Worm (Caenorhabditis elegans) whole organism, L4 larva: ENCODE measurements around the gene E02A10.4.

ENCODE experiments used
- F10B5.3 ChIP-seq: sonication (generic microtip); optimal IDR thresholded peaks from 2 replicates; lab custom pipeline; 2016; ENCODE audit warnings: mild to moderate bottlenecking, missing genetic modification characterization, missing compliant biosample characterization
- F37D6.2 ChIP-seq: sonication (generic microtip); optimal IDR thresholded peaks from 2 replicates; lab custom pipeline; 2016; ENCODE audit warnings: mild to moderate bottlenecking, missing genetic modification characterization, missing compliant biosample characterization
- T20F7.1 ChIP-seq: fragments of 200-800 bp; sonication (Bioruptor generic); optimal IDR thresholded peaks from 2 replicates; lab custom pipeline; 2018; ENCODE audit warnings: mild to moderate bottlenecking, missing genetic modification characterization, missing compliant biosample characterization
- Y105C5A.15 ChIP-seq: fragments of 200-800 bp; sonication (Bioruptor generic); IDR thresholded peaks from 2 replicates; pipeline ENCODE4 v1.3.6; 2022; ENCODE audit warnings: missing genetic modification characterization, missing compliant biosample characterization
- Y5F2A.4 ChIP-seq: fragments of 200-800 bp; sonication (Bioruptor generic); optimal IDR thresholded peaks from 2 replicates; lab custom pipeline; 2018; ENCODE audit warnings: mild to moderate bottlenecking, missing genetic modification characterization, missing compliant biosample characterization
- ZK546.5 ChIP-seq, 2 experiments: sonication (generic microtip); optimal IDR thresholded peaks; 2 replicates each; lab custom pipeline; 2017; ENCODE audit warnings: missing biosample characterization in 2 of 2, missing genetic modification characterization in 2 of 2
- aha-1 ChIP-seq: fragments of 150-350 bp; peaks from one replicate; lab custom pipeline; 2014; ENCODE audit warnings: missing biosample characterization, missing genetic modification characterization
- aly-2 ChIP-seq: sonication (generic microtip); optimal IDR thresholded peaks from 2 replicates; lab custom pipeline; 2018; ENCODE audit warnings: missing biosample characterization, missing genetic modification characterization
- ceh-28 ChIP-seq: fragments of 150-350 bp; optimal IDR thresholded peaks from 2 replicates; lab custom pipeline; 2014; ENCODE audit warnings: missing biosample characterization, missing genetic modification reagents, missing genetic modification characterization
- ceh-32 ChIP-seq: sonication (generic microtip); optimal IDR thresholded peaks from 2 replicates; lab custom pipeline; 2016; ENCODE audit warnings: mild to moderate bottlenecking, missing genetic modification characterization, missing compliant biosample characterization; ENCODE audit not compliant: poor library complexity
- ceh-82 ChIP-seq: sonication (generic microtip); optimal IDR thresholded peaks from 2 replicates; lab custom pipeline; 2017; ENCODE audit warnings: missing biosample characterization, missing genetic modification characterization
- ces-1 ChIP-seq: fragments of 150-350 bp; sonication (generic microtip); optimal IDR thresholded peaks from 4 replicates; lab custom pipeline; 2014; ENCODE audit warnings: missing biosample characterization, missing genetic modification reagents, missing genetic modification characterization
- cey-2 ChIP-seq: sonication (generic microtip); optimal IDR thresholded peaks from 3 replicates; lab custom pipeline; 2017; ENCODE audit warnings: missing genetic modification characterization, mild to moderate bottlenecking, missing compliant biosample characterization, antibody characterized with exemption, borderline replicate concordance; ENCODE audit not compliant: insufficient read depth
- daf-8 ChIP-seq: fragments of 200-800 bp; sonication (Bioruptor generic); IDR thresholded peaks from 2 replicates; pipeline ENCODE4 v1.3.6; 2022; ENCODE audit warnings: missing genetic modification characterization, missing compliant biosample characterization
- dmd-6 ChIP-seq: fragments of 200-800 bp; sonication (Bioruptor generic); IDR thresholded peaks from 2 replicates; pipeline ENCODE4 v1.3.6; 2022; ENCODE audit warnings: missing genetic modification reagents, missing genetic modification characterization, missing compliant biosample characterization
- dmd-8 ChIP-seq: fragments of 200-800 bp; sonication (Bioruptor generic); IDR thresholded peaks from 2 replicates; pipeline ENCODE4 v1.3.6; 2022; ENCODE audit warnings: missing genetic modification characterization, missing compliant biosample characterization
- dmd-9 ChIP-seq: fragments of 200-800 bp; sonication (Bioruptor generic); IDR thresholded peaks from 2 replicates; pipeline ENCODE4 v1.3.6; 2022; ENCODE audit warnings: missing genetic modification reagents, missing genetic modification characterization, missing compliant biosample characterization
- egl-27 ChIP-seq: sonication (generic microtip); optimal IDR thresholded peaks from 3 replicates; lab custom pipeline; 2017; ENCODE audit warnings: missing biosample characterization, missing genetic modification reagents, missing genetic modification characterization
- egl-43 ChIP-seq: fragments of 200-800 bp; sonication (Bioruptor generic); IDR thresholded peaks from 2 replicates; pipeline ENCODE4 v1.3.6; 2022; ENCODE audit warnings: missing genetic modification reagents, missing genetic modification characterization, missing compliant biosample characterization
- hif-1 ChIP-seq, 2 experiments: sonication (generic microtip); optimal IDR thresholded peaks; 2 replicates each; lab custom pipeline; 2016 to 2017; ENCODE audit warnings: missing compliant biosample characterization in 2 of 2, missing genetic modification characterization in 2 of 2, missing genetic modification reagents in 2 of 2, missing genotype in 2 of 2, mild to moderate bottlenecking in 1 of 2
- hmg-1.1 ChIP-seq: fragments of 200-800 bp; sonication (Bioruptor generic); IDR thresholded peaks from 2 replicates; pipeline ENCODE4 v1.3.6; 2022; ENCODE audit warnings: missing genetic modification reagents, missing genetic modification characterization, missing compliant biosample characterization
- lin-15B ChIP-seq: fragments of 150-350 bp; sonication (generic microtip); optimal IDR thresholded peaks from 3 replicates; lab custom pipeline; 2014; ENCODE audit warnings: missing biosample characterization, missing genetic modification characterization
- lin-29 ChIP-seq: fragments of 200-800 bp; sonication (Bioruptor generic); IDR thresholded peaks from 2 replicates; pipeline ENCODE4 v1.3.6; 2022; ENCODE audit warnings: missing genetic modification reagents, missing genetic modification characterization, missing compliant biosample characterization
- lin-39 ChIP-seq: fragments of 150-350 bp; optimal IDR thresholded peaks from 2 replicates; lab custom pipeline; 2014; ENCODE audit warnings: missing biosample characterization, missing genetic modification reagents, missing genetic modification characterization
- lir-3 ChIP-seq: sonication (generic microtip); optimal IDR thresholded peaks from 2 replicates; lab custom pipeline; 2016; ENCODE audit warnings: mild to moderate bottlenecking, missing genetic modification characterization, missing compliant biosample characterization
- madf-5 ChIP-seq, 2 experiments: fragments of 200-800 bp; sonication (Bioruptor generic); IDR thresholded peaks; 2 replicates each; pipeline ENCODE4 v1.3.6; 2022; ENCODE audit warnings: missing compliant biosample characterization in 2 of 2, missing genetic modification characterization in 2 of 2
- madf-9 ChIP-seq: fragments of 200-800 bp; sonication (Bioruptor generic); conservative IDR thresholded peaks from 2 replicates; pipeline ENCODE4 v1.3.6; 2022; ENCODE audit warnings: missing genetic modification reagents, missing genetic modification characterization, missing compliant biosample characterization
- mdt-29 ChIP-seq: fragments of 200-800 bp; sonication (Bioruptor generic); IDR thresholded peaks from 2 replicates; pipeline ENCODE4 v1.3.6; 2022; ENCODE audit warnings: missing genetic modification reagents, missing genetic modification characterization, missing compliant biosample characterization
- mep-1 ChIP-seq: fragments of 150-350 bp; sonication (generic microtip); optimal IDR thresholded peaks from 3 replicates; lab custom pipeline; 2014; ENCODE audit warnings: missing biosample characterization, missing genetic modification characterization
- nhr-237 ChIP-seq: sonication (generic microtip); optimal IDR thresholded peaks from 2 replicates; lab custom pipeline; 2017; ENCODE audit warnings: missing biosample characterization, missing genetic modification characterization
- nhr-25 ChIP-seq: sonication (generic microtip); optimal IDR thresholded peaks from 2 replicates; lab custom pipeline; 2017; ENCODE audit warnings: missing genetic modification characterization, mild to moderate bottlenecking, missing compliant biosample characterization, antibody characterized with exemption, moderate library complexity, borderline replicate concordance; ENCODE audit not compliant: insufficient read depth
- nhr-42 ChIP-seq: fragments of 200-800 bp; sonication (Bioruptor generic); IDR thresholded peaks from 2 replicates; pipeline ENCODE4 v1.3.6; 2022; ENCODE audit warnings: missing genetic modification characterization, missing compliant biosample characterization
- nhr-48 ChIP-seq: sonication (generic microtip); optimal IDR thresholded peaks from 2 replicates; lab custom pipeline; 2016; ENCODE audit warnings: mild to moderate bottlenecking, missing genetic modification characterization, missing compliant biosample characterization
- nhr-6 ChIP-seq: fragments of 150-350 bp; optimal IDR thresholded peaks from 2 replicates; lab custom pipeline; 2014; ENCODE audit warnings: missing biosample characterization, missing genetic modification characterization
- php-3 ChIP-seq: fragments of 200-800 bp; sonication (Bioruptor generic); IDR thresholded peaks from 2 replicates; pipeline ENCODE4 v1.3.6; 2022; ENCODE audit warnings: missing genetic modification reagents, missing genetic modification characterization, missing compliant biosample characterization
- pqm-1 ChIP-seq: sonication (generic microtip); optimal IDR thresholded peaks from 2 replicates; lab custom pipeline; 2017; ENCODE audit warnings: missing biosample characterization, missing genetic modification characterization
- saeg-2 ChIP-seq: fragments of 200-800 bp; sonication (Bioruptor generic); IDR thresholded peaks from 2 replicates; pipeline ENCODE4 v1.3.6; 2022; ENCODE audit warnings: missing genetic modification reagents, missing genetic modification characterization, missing compliant biosample characterization
- sdz-12 ChIP-seq: fragments of 200-800 bp; sonication (Bioruptor generic); optimal IDR thresholded peaks from 2 replicates; lab custom pipeline; 2018; ENCODE audit warnings: mild to moderate bottlenecking, missing genetic modification characterization, missing compliant biosample characterization
- snpc-1.2 ChIP-seq: fragments of 200-800 bp; sonication (Bioruptor generic); IDR thresholded peaks from 2 replicates; pipeline ENCODE4 v1.3.6; 2022; ENCODE audit warnings: missing genetic modification reagents, missing genetic modification characterization, missing compliant biosample characterization

The E02A10.4 gene

DNA sequence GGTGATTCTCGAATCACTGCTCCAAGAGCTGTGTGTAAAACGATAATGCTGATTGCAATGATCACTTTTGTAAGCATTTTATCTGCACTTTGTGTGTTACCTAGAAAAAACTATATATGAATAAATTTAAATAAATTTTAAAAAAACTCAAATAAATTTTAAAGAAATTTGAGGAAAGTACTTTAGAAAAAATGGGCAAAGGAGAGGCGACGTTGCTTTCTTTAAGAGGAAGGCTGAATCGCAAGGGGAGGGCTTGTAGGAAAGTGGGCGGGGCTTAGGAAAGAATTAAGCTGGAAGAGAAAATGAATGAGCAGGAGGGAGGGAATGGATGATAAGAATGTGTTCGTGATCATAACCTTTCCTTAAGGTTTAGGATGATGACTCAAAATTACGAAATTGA, at the start of gene E02A10.4:
Gene E02A10.4 (minus strand): TSS at position 101 of the 400 bp plus-strand sequence.
- TF ChIP-seq Y5F2A.4 (GFP tag; lab: Kevin White, UChicago) (no peak), mdt-29 (GFP tag; lab: Robert Waterston, UW) (no peak), ceh-28 (tag; lab: Kevin White, UChicago) (no peak), sdz-12 (GFP tag; lab: Kevin White, UChicago) (no peak), nhr-42 (GFP tag; lab: Robert Waterston, UW) (no peak), lin-15B (no peak), ceh-82 (no peak)

DNA sequence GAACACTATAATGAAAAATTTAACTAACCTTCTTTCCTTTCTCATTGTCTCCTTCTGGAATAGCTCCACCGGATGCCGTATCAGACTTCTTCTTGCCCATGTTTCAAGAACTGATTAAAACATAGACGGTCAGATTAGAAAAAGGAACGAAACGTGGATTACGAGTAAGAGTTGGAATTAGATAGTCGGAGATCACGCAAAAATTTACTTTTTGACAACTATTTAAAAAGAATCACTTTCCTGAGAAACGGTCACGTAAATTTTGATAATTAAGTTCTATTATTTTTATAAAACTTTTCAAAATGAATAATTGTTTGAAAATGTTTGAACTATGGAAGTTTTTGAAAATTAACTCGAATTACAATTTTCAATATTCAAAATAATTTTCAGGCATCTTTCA, 44.4 kb upstream of the E02A10.4 start, which contains the start of gene cyc-2.2:
Gene cyc-2.2 (minus strand): TSS at position 101 of the 400 bp plus-strand sequence.
- no peak for TF ChIP-seq nhr-6 (tag; lab: Kevin White, UChicago)
- TF ChIP-seq aly-2 (tag; lab: Kevin White, UChicago) = no peak
- TF ChIP-seq Y105C5A.15 (GFP tag; lab: Robert Waterston, UW) = no peak
- no peak for TF ChIP-seq dmd-9
- no peak for TF ChIP-seq madf-9 (GFP tag; lab: Robert Waterston, UW)
- no peak for TF ChIP-seq mep-1
- no peak for TF ChIP-seq ZK546.5 (tag; optimal IDR thresholded peaks at IDR 0.05; lab: Kevin White, UChicago)
- no peak for TF ChIP-seq F37D6.2 (tag; lab: Kevin White, UChicago)
- no peak for TF ChIP-seq madf-5 (GFP tag; IDR thresholded peaks at IDR 0.05; lab: Robert Waterston, UW)
- no peak for TF ChIP-seq php-3 (GFP tag; lab: Robert Waterston, UW)
- no peak for TF ChIP-seq nhr-237
- no peak for TF ChIP-seq lin-15B
- no peak for TF ChIP-seq ceh-82

DNA sequence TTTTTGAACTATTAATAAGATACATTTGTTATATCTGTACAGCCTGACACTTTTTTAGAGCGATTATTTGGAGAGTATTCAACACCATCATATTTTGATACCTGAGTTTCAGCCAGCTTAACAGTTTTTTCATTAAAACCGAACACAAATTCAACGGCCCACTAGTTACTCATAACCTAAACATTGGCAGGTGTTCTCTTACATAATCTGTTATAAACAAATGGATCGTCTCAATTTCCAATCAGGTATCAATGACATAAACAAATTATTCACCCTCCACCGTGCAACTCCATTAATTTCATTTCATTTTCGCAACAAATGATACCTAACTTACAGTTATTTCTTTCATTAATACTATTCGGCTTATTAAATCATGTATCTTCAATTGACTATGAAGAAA, 43.3 kb upstream of the E02A10.4 start, which contains the start of gene cubn-1:
Gene cubn-1 (plus strand): TSS at position 301 of the 400 bp plus-strand sequence.
- no peak for TF ChIP-seq lin-39 (tag; lab: Kevin White, UChicago)

DNA sequence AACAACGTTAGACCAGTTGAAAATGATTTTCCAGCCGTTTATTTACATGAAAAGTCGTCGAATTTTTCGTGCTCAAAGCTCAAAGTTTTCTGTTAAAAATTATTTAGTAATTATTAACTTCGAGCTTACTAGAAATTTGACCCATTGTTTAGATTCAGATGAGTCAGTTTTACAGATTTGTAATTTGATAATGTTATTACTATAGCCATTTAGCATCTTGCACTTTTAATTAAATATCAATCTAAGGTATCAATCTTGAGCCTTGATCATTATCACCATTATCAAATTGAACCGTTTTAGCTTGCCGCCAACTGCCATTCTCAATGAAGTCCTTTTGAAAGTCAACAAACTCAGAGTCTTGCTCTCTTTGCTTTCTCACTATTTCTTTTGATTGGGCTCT, 41.8 kb upstream of the E02A10.4 start, which contains the start of gene ZC116.1:
Gene ZC116.1 (plus strand): TSS at position 301 of the 400 bp plus-strand sequence.
- TF ChIP-seq nhr-25 (no peak), pqm-1 (tag; lab: Kevin White, UChicago) (no peak), hmg-1.1 (GFP tag; lab: Robert Waterston, UW) (no peak), php-3 (GFP tag; lab: Robert Waterston, UW) (no peak), F10B5.3 (tag; lab: Kevin White, UChicago) (no peak), daf-8 (no peak), ces-1 (GFP tag; lab: Kevin White, UChicago) (no peak)
- TF ChIP-seq, all 104 proteins: peak for 0

DNA sequence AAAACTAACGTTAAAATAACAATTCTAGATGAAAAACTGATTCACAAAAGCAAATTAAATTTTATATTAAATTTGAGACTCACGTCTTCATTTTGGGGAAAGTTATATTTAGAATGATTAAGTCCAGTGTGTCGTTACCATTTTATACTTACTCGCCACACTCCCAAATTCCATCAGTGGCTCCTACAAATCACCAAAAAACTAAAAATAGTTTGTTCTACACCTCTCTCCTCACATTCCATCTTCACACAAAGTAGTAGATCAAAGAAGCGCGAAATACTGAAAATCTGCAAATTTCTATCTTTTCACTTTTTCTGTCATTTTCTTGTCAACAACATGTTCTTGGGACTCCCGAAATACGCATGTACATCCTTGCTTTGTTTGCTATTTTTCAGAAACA, 41.1 kb upstream of the E02A10.4 start, which contains the start of gene ZC116.5:
Gene ZC116.5 (minus strand): TSS at position 101 of the 400 bp plus-strand sequence.
- TF ChIP-seq nhr-48 (tag; lab: Kevin White, UChicago) (no peak), ceh-32 (tag; lab: Kevin White, UChicago) (no peak), egl-43 (GFP tag; lab: Robert Waterston, UW) (no peak), nhr-25 (no peak), dmd-8 (GFP tag; lab: Robert Waterston, UW) (no peak), saeg-2 (GFP tag; lab: Robert Waterston, UW) (no peak), lir-3 (tag; lab: Kevin White, UChicago) (no peak), aha-1 (tag; lab: Kevin White, UChicago) (no peak), lin-29 (GFP tag; lab: Robert Waterston, UW) (no peak), dmd-6 (no peak), T20F7.1 (GFP tag; lab: Kevin White, UChicago) (no peak), madf-5 (GFP tag; IDR thresholded peaks at IDR 0.05; lab: Robert Waterston, UW) (no peak), snpc-1.2 (GFP tag; lab: Robert Waterston, UW) (no peak), egl-27 (tag; lab: Kevin White, UChicago) (no peak), ZK546.5 (tag; optimal IDR thresholded peaks at IDR 0.05; lab: Kevin White, UChicago) (no peak), daf-8 (no peak), cey-2 (tag; lab: Kevin White, UChicago) (no peak), hif-1 (tag; optimal IDR thresholded peaks at IDR 0.05; lab: Kevin White, UChicago) (no peak)
